Worm (Caenorhabditis elegans): ENCODE data around the gene ssp-35.

ssp-35 gene

ce11 chrV:12263723-12264122, at the start of gene ssp-35:
Gene ssp-35 (minus strand): TSS chrV:12263823.
- TF ChIP-seq unc-62 (GFP tag; optimal IDR thresholded peaks at IDR 0.05) = no peak

DNA sequence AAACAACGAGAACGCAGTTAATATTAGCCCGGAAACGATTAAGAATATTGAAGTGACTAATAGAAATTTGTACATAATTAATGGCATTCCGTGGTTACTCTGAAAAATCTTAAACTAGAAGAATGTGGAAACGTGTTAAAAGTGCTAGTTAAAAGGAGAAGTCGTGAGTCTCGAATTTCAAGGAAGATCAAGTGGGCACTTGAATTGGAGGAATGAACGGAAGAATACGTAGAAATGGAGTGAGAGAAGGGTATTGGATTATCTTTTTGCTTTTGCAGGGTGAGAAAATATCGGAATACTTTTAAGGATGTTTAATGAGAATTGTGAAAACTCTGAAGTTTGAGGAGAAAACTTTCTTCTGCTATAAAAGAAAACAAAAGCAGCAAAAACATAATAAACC, 46.6 kb upstream of the ssp-35 start, which contains the start of gene hpo-30:
Gene hpo-30 (minus strand): TSS at position 101 of the 400 bp plus-strand sequence.
- TF ChIP-seq unc-62 (GFP tag; optimal IDR thresholded peaks at IDR 0.05) = no peak

DNA sequence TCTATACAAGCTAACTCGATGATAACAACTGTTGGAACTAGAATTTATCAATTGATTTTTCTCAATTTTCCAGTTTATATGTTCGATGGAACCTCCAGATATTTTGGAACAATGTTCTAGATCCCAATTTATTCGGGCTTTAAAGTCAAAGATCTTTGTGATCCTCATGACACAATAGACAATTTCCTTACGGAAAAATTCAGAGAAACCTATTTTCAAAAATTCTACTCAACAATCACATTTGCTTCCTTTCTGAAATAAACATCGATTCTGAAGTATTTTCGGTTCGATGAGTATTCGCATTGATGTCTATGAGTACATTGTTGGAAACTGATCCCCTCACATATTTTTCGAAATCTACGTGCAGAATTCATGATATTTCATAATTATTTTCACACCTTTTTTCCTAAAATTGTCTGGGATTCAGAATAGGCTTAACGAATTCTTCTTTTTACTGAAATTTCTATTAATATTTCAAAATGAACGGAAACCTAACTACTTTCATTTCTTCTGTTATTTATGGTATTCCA, 43.5 kb upstream of the ssp-35 start, which contains the start of gene srg-45:
Gene srg-45 (plus strand): TSS at position 480 of the 530 bp plus-strand sequence.
- no peak for TF ChIP-seq unc-62 (GFP tag; optimal IDR thresholded peaks at IDR 0.05)

- TF ChIP-seq unc-62 (GFP tag; optimal IDR thresholded peaks at IDR 0.05) = no peak
These were observed 42.1 kb upstream of the ssp-35 start for ce11 chrV:12305677-12306076.

- TF ChIP-seq unc-62 (GFP tag; optimal IDR thresholded peaks at IDR 0.05) = no peak
These were observed 39.9 kb upstream of the ssp-35 start for ce11 chrV:12303453-12304077.

DNA sequence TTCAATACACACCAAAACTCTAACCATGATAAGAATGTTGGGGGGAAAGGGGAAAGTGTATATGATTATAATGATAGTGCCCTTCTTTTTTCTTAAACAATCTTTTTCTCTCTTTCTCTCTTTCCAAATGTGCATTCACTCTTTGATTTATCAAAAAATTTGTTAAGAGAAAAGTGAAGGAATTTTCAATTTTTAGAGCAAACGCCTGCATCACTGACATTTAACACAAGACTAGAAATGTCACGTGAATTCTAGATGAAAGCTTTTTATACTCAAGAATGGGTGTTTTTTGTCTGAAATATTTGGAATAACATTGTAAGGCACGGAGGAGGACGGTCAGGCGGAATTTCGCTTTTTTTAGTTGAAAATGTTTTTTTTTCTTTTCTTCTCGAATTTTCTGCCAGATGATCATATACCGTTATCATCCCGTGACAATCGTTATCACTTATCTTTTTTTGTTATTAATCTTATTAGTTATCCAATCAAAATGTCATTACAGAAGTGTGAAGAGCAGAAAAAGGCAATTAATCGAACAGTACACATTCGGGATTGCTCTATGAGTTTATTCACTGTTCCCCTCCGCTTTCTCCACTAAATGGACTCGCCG, 38.5 kb upstream of the ssp-35 start, which contains the start of the genes frm-7 and F55C5.17:
Gene frm-7 (plus strand): TSS at position 500 of the 607 bp plus-strand sequence.
Gene F55C5.17 (plus strand): TSS at position 557 of the 607 bp plus-strand sequence.
- TF ChIP-seq unc-62 (GFP tag; optimal IDR thresholded peaks at IDR 0.05) = no peak

DNA sequence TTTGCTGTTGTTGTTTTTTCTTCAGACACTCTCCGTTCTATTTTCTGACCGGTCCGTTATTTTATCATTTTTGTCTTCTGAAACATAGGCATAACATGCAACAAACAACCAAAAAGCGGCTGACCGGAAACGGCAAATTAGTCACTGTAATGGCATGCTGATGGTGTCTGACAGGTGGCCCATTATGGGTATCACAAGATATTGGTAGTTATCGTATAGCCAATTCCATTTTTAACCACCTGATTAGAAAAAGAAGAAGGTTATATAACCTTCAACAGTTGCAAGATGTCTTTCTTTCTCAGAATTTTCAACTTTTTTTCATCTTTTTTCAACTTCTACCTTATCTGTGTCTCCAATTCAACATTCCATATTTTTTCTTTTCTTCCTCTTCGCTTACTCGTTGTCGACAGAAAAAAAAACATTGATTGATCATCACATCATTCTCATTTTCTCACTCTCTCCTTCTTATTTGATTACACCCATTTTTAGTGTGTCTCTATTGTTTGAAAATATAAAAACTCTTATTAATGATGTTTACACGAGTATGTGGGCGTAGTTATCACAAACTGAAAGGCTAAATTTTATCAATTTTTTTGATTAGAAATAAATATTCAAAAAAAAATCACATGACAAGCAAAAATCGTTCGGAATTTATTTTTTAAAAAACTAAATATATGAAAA, 37.3 kb upstream of the ssp-35 start:
- no peak for TF ChIP-seq unc-62 (GFP tag; optimal IDR thresholded peaks at IDR 0.05)

ce11 chrV:12300166-12300565, 36.5 kb upstream of the ssp-35 start:
- TF ChIP-seq unc-62 (GFP tag; optimal IDR thresholded peaks at IDR 0.05) = no peak

- no peak for TF ChIP-seq unc-62 (GFP tag; optimal IDR thresholded peaks at IDR 0.05)
These were observed 35.7 kb upstream of the ssp-35 start for ce11 chrV:12299244-12299766.

DNA sequence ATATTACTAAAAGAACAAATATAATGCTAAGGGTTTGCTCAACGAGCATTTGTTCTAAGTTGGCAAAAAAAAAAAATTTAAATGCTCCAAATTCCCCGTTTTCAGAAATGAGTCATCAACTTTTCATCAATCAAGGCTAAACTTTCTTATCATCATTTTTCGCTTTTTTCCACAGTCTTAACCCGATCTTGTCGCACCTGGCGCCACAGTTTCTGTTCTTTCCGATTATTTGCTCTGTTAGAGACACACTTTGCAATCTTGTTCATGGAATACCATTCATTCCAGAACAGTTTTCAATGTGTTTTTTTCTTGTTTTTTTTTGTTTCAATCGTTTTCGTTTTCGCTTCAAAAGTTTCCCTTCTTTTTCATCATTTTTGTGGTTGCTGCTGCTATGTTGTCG, 34.6 kb upstream of the ssp-35 start:
- TF ChIP-seq unc-62 (GFP tag; optimal IDR thresholded peaks at IDR 0.05) = no peak

ce11 chrV:12296794-12297193, 33.2 kb upstream of the ssp-35 start:
- no peak for TF ChIP-seq unc-62 (GFP tag; optimal IDR thresholded peaks at IDR 0.05)

- no peak for TF ChIP-seq unc-62 (GFP tag; optimal IDR thresholded peaks at IDR 0.05)
These were observed 32.5 kb upstream of the ssp-35 start for ce11 chrV:12296122-12296521.

DNA sequence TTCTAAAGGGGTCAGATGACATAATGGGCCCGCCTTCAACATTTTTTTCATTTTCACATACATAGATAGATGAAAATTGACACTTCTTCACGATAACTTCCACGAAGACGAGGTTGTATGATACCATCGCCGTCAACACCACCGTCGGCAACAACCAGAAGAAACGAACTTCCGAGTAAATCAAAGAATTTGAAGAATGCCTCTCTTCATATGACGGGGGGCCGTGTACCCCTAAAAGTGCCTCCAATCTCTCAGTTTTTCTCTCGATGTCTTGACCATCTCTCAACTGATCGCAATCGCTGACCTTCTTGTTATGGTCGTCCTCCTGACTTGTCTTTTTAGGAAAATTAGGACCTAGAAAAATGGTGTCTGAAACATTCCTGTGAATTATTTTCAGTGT, 31.9 kb upstream of the ssp-35 start:
- TF ChIP-seq unc-62 (GFP tag; optimal IDR thresholded peaks at IDR 0.05) = no peak

DNA sequence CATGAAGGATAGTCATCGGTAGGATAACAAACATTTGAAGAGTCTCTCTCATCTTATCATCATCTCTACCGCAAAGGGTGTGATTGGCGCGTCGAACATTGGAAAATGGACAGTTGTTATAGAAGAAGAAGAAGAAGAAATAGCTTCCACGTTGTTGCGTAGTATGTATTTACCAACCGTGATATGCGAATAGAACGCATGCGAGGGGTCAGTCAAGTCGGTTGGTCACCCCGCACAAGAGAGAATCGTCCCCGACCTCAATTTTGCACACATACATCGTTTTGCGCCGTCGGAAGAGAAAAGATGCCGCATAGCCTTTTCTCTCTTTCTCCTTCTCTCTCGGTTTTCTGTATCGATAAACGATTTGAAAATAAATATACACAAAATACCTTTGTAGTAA, 31.4 kb upstream of the ssp-35 start:
- TF ChIP-seq unc-62 (GFP tag; optimal IDR thresholded peaks at IDR 0.05) = no peak

ce11 chrV:12294091-12294490, 30.5 kb upstream of the ssp-35 start:
- TF ChIP-seq unc-62 (GFP tag; optimal IDR thresholded peaks at IDR 0.05) = no peak

DNA sequence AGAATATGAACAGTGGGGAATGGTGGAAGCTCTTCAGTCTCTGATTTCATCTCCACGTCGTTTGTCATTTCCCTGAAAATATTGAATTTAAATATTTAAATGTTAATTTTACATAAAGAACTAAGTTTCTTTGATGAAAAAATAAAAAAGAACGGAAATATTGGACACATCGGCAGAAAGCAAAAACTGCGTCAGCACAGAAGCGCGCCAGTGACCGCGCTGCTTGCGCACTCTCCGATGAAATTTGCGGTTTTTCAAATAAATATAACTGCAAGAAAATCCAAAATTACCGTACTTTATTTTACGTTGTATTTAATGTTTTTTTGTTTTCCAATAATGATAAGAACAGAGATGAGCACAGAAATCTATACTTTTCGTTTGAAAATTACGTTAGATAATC, 28.0 kb upstream of the ssp-35 start, which contains the start of the genes srpa-68 and srh-16:
Gene srpa-68 (minus strand): TSS at position 72 of the 400 bp plus-strand sequence.
Gene srh-16 (plus strand): TSS at position 275 of the 400 bp plus-strand sequence.
- TF ChIP-seq unc-62 (GFP tag; optimal IDR thresholded peaks at IDR 0.05) = no peak

All from whole organism, dauer.